Worm (Caenorhabditis elegans) whole organism, midembryonic: ENCODE measurements around the gene T08G5.15.

ENCODE experiments used
- T22C8.4 ChIP-seq: fragments of 200-800 bp; sonication (Bioruptor generic); IDR thresholded peaks from 2 replicates; pipeline ENCODE4 v1.3.6; 2022; ENCODE audit warnings: missing genetic modification characterization, missing compliant biosample characterization
- cog-1 ChIP-seq: sonication (generic microtip); optimal IDR thresholded peaks from 2 replicates; lab custom pipeline; 2016; ENCODE audit warnings: missing genetic modification characterization, missing compliant biosample characterization
- flt-1 ChIP-seq: fragments of 200-800 bp; sonication (Bioruptor generic); IDR thresholded peaks from 2 replicates; pipeline ENCODE4 v1.3.6; 2022; ENCODE audit warnings: missing genetic modification characterization, missing compliant biosample characterization
- klf-2 ChIP-seq: fragments of 200-800 bp; sonication (Bioruptor generic); conservative IDR thresholded peaks from 2 replicates; pipeline ENCODE4 v1.3.6; 2022; ENCODE audit warnings: missing genetic modification reagents, missing genetic modification characterization, missing compliant biosample characterization
- med-1 ChIP-seq: sonication (generic microtip); optimal IDR thresholded peaks from 2 replicates; lab custom pipeline; 2017; ENCODE audit warnings: missing genetic modification characterization, mild to moderate bottlenecking, missing compliant biosample characterization, antibody characterized with exemption, missing genetic modification reagents; ENCODE audit not compliant: insufficient read depth
- ref-1 ChIP-seq: fragments of 200-800 bp; sonication (Bioruptor generic); conservative IDR thresholded peaks from 2 replicates; pipeline ENCODE4 v1.3.6; 2022; ENCODE audit warnings: missing genetic modification reagents, missing genetic modification characterization, missing compliant biosample characterization
- tab-1 ChIP-seq: fragments of 200-800 bp; sonication (Bioruptor generic); IDR thresholded peaks from 2 replicates; pipeline ENCODE4 v1.3.6; 2022; ENCODE audit warnings: missing genetic modification characterization, missing compliant biosample characterization
- ztf-23 ChIP-seq: fragments of 200-800 bp; sonication (Bioruptor generic); IDR thresholded peaks from 2 replicates; pipeline ENCODE4 v1.3.6; 2022; ENCODE audit warnings: missing genetic modification reagents, missing genetic modification characterization, missing compliant biosample characterization
- ztf-29 ChIP-seq: fragments of 200-800 bp; sonication (Bioruptor generic); IDR thresholded peaks from 2 replicates; pipeline ENCODE4 v1.3.6; 2022; ENCODE audit warnings: missing genetic modification reagents, missing genetic modification characterization, missing compliant biosample characterization

The T08G5.15 gene

ce11 chrV:14033649-14034048 is 10.7 kb upstream of the T08G5.15 start, which contains the start of gene ins-10:
Gene ins-10, plus strand, starts transcription at chrV:14033949.
- TF ChIP-seq flt-1 (no peak), ztf-29 (GFP tag; lab: Robert Waterston, UW) (no peak), T22C8.4 (no peak), ref-1 (GFP tag; lab: Robert Waterston, UW) (no peak), klf-2 (GFP tag; lab: Robert Waterston, UW) (no peak), med-1 (GFP tag; lab: Kevin White, UChicago) (no peak), tab-1 (no peak), ztf-23 (no peak), cog-1 (tag; lab: Kevin White, UChicago) (no peak)

DNA sequence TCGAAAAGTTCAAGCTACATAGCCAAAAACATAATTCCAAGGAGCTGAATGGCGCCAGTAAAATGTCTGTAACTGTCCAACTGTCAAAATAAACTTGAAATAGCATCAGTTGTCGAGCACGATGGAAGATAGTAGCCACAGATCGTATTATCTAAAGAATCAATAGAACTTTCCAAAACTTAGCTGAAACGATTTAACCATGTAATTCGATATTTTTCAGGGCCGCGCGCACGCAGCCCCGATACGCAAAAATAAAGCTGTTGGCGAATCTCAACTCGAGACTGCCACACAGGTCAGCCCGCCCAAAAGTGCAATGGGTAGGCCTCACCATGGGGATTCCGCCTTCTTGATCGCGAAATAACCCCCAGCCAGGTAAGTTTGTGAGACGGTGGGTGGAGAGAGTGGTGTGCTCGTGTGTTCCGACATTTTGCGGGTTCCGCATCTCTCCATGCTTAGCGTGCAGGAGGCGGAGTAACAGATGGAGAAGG is 5.3 kb upstream of the T08G5.15 start:
- TF ChIP-seq ztf-29 (GFP tag; lab: Robert Waterston, UW) (no peak), ztf-23 (no peak), ref-1 (GFP tag; lab: Robert Waterston, UW) (no peak), flt-1 (peak; percentile 70; the same call in 1 of the 2 replicates), klf-2 (GFP tag; lab: Robert Waterston, UW) (no peak), T22C8.4 (no peak), cog-1 (tag; lab: Kevin White, UChicago) (no peak), med-1 (GFP tag; lab: Kevin White, UChicago) (no peak), tab-1 (0 out of 2 replicates have a peak, but pooled peaks have one; percentile 68)

ce11 chrV:14027384-14027783 is 4.4 kb upstream of the T08G5.15 start, which contains the start of gene T08G5.3:
Gene T08G5.3, minus strand, starts transcription at chrV:14027484.
- TF ChIP-seq ztf-23 (no peak), med-1 (GFP tag; lab: Kevin White, UChicago) (no peak), ztf-29 (GFP tag; lab: Robert Waterston, UW) (no peak), cog-1 (tag; lab: Kevin White, UChicago) (no peak), tab-1 (no peak), T22C8.4 (no peak), flt-1 (no peak), klf-2 (GFP tag; lab: Robert Waterston, UW) (no peak)

DNA sequence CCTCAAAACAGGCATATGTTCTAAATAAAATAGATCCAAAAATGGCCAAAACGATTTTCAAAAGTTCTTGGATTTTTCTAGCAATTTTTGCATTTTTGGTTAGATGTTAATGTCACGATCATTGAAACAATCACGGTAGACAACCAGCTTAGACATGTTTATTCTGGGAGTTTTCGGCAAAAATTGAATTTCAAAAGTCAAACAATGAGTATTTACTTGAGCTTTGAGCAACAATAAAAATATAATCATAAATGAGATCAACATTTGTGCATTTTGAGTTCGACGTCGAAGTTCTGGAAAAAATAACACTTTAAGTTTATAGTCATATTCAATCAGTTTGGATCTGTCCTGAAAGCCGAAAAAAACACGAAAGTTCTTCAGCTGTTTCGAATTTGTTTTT is 3.2 kb upstream of the T08G5.15 start, which contains the start of gene T08G5.2:
TSS of gene T08G5.2 (minus strand) at position 101 of the 400 bp plus-strand sequence.
- no peak for TF ChIP-seq med-1 (GFP tag; lab: Kevin White, UChicago)
- no peak for TF ChIP-seq flt-1
- no peak for TF ChIP-seq cog-1 (tag; lab: Kevin White, UChicago)
- no peak for TF ChIP-seq T22C8.4
- no peak for TF ChIP-seq tab-1
- no peak for TF ChIP-seq ref-1 (GFP tag; lab: Robert Waterston, UW)
- no peak for TF ChIP-seq klf-2 (GFP tag; lab: Robert Waterston, UW)
- no peak for TF ChIP-seq ztf-23
- TF ChIP-seq ztf-29 (GFP tag; lab: Robert Waterston, UW), result no peak

ce11 chrV:14018640-14019039 is 4.3 kb downstream of the T08G5.15 start, which contains the start of the genes mtl-2 and T08G5.1:
Gene mtl-2, minus strand, starts transcription at chrV:14018673.
Gene T08G5.1, plus strand, starts transcription at chrV:14018766.
- TF ChIP-seq ztf-23, result no peak
- TF ChIP-seq cog-1 (tag; lab: Kevin White, UChicago), result no peak
- TF ChIP-seq ref-1 (GFP tag; lab: Robert Waterston, UW), result no peak
- TF ChIP-seq flt-1, result no peak
- TF ChIP-seq klf-2 (GFP tag; lab: Robert Waterston, UW), result no peak
- TF ChIP-seq tab-1, result no peak
- TF ChIP-seq med-1 (GFP tag; lab: Kevin White, UChicago), result no peak
- no peak for TF ChIP-seq ztf-29 (GFP tag; lab: Robert Waterston, UW)

DNA sequence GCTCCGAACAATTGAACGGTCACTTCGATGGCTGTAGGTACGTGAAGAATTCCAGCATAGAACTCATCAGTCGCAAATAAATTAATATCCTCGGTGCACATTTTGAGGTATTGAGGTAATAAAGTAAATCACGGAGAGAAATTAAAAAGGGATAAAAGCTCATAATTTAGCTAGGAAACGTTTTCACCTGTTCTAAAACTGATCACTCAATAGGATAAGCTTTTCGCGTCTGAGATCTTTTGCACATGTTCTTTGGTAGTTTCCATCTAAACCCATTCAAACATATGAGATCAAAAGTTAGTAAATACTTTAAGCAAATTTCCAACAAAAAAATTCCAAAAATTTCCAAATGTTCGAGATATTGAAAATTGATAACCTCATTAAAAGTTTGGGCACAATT is 5.5 kb downstream of the T08G5.15 start, which contains the start of gene srh-308:
TSS of gene srh-308 (minus strand) at position 101 of the 400 bp plus-strand sequence.
- TF ChIP-seq med-1 (GFP tag; lab: Kevin White, UChicago), result no peak
- no peak for TF ChIP-seq ref-1 (GFP tag; lab: Robert Waterston, UW)
- TF ChIP-seq ztf-23, result no peak
- TF ChIP-seq tab-1, result no peak
- no peak for TF ChIP-seq cog-1 (tag; lab: Kevin White, UChicago)
- TF ChIP-seq ztf-29 (GFP tag; lab: Robert Waterston, UW), result no peak

DNA sequence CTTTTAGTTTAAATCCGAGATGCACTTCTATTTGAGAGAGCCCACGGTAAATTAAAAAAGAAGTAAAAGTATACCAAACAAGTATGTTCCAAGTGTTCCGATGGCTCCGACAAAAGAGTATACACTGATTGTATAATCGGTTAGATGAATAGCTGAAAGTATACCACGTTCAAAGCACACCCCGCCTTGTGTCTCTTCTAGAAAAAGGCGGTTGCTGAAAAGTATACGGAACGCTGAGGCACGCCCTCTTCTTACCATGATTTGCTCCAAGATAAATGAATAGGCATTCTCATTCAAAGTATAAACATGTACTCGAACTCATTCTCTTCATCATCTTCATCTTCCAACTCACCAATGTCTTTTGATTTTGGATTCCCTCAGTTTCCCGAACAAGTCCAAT is 8.6 kb downstream of the T08G5.15 start, which contains the start of gene end-3:
TSS of gene end-3 (plus strand) at position 301 of the 400 bp plus-strand sequence.
- TF ChIP-seq cog-1 (tag; lab: Kevin White, UChicago), result no peak
- TF ChIP-seq ref-1 (GFP tag; lab: Robert Waterston, UW), result no peak
- no peak for TF ChIP-seq ztf-29 (GFP tag; lab: Robert Waterston, UW)
- TF ChIP-seq T22C8.4, result no peak
- TF ChIP-seq klf-2 (GFP tag; lab: Robert Waterston, UW), result no peak
- TF ChIP-seq med-1 (GFP tag; lab: Kevin White, UChicago), result no peak
- no peak for TF ChIP-seq tab-1
- TF ChIP-seq ztf-23, result no peak
- TF ChIP-seq flt-1, result no peak

DNA sequence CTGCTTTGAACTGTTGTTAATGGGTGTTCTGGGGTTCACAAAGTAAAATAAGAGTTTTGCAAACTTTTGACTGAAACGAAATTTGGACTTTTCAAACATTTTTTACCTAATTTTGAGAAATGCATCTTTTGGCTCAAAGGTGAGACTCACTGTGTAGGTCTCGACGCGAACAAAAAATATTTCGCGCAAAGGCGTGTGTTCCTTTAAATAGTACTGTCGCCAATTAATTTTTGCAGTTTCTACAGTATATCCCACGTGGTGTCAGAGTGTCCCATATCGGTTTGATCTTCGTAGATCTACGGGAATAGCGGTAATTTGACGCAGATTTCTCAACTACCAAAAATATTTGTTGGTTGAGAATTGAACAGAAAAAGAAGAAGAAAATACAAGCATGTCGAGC is 9.3 kb downstream of the T08G5.15 start:
- no peak for TF ChIP-seq cog-1 (tag; lab: Kevin White, UChicago)
- TF ChIP-seq T22C8.4, result no peak
- no peak for TF ChIP-seq med-1 (GFP tag; lab: Kevin White, UChicago)
- TF ChIP-seq ztf-23, result no peak
- no peak for TF ChIP-seq flt-1
- no peak for TF ChIP-seq klf-2 (GFP tag; lab: Robert Waterston, UW)
- TF ChIP-seq ref-1 (GFP tag; lab: Robert Waterston, UW), result no peak
- TF ChIP-seq ztf-29 (GFP tag; lab: Robert Waterston, UW), result no peak
- no peak for TF ChIP-seq tab-1

DNA sequence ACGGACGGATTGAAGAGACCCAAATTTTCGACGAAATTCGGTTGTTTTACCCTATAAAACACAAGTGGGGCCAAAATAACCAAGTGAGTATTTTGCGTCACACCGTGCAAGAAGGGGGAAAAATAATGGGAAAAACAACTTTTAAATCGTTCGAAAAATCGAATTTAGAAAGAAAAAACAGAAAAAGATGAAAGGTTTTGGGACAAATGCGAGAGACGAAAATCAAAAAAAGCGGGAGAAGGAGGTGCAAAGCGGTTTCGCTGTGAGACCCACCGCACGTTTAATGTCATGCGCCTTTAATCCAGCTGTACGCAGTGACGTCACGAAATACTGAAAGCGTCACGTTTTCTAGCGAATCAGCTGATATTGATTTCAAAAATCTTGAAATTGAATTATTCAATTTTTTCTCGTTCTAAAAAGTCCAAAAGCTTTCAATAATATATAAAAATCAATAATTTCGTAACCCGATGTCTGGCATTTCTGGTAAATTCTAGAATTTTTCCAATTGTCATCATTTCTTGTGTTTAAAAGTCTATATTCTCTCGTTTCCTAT is 10.9 kb downstream of the T08G5.15 start, which contains the start of the genes ddx-17 and aip-1:
TSS of gene ddx-17 (minus strand) at position 51 of the 553 bp plus-strand sequence.
TSS of gene aip-1 (plus strand) at position 332 of the 553 bp plus-strand sequence.
- TF ChIP-seq klf-2 (GFP tag; lab: Robert Waterston, UW), result no peak
- peak; percentile 20 for TF ChIP-seq cog-1 (tag; lab: Kevin White, UChicago)
- TF ChIP-seq tab-1, result no peak
- no peak for TF ChIP-seq ztf-29 (GFP tag; lab: Robert Waterston, UW)
